Worm (Caenorhabditis elegans): ENCODE data around the gene asp-5.

ce11 chrV:8263941-8264340 is 8.2 kb upstream of the asp-5 start, which contains the start of gene C16D9.9:
- TF ChIP-seq nhr-12 (tag; optimal IDR thresholded peaks at IDR 0.05) (no peak), fos-1 (tag; optimal IDR thresholded peaks at IDR 0.05) (no peak), pha-4 (tag; optimal IDR thresholded peaks at IDR 0.05) (no peak), skn-1 (tag; optimal IDR thresholded peaks at IDR 0.05) (no peak), egl-27 (tag; optimal IDR thresholded peaks at IDR 0.05) (no peak), ama-1 (optimal IDR thresholded peaks at IDR 0.05) (no peak), nhr-77 (tag; optimal IDR thresholded peaks at IDR 0.05) (no peak)
